Fruit fly (Drosophila melanogaster) whole organism, embryonic: ENCODE data around the gene CG15186.

Experiments used
- Bdp1 ChIP-seq: fragments of 200-800 bp; sonication (Bioruptor generic); optimal IDR thresholded peaks from 3 replicates; lab custom pipeline; 2016; ENCODE audit warnings: missing biosample characterization, missing genetic modification characterization
- CG10543 ChIP-seq: fragments of 200-800 bp; sonication (Bioruptor generic); optimal IDR thresholded peaks from 3 replicates; lab custom pipeline; 2017; ENCODE audit warnings: missing biosample characterization, mild to moderate bottlenecking, missing genetic modification characterization, moderate library complexity
- CG11560 ChIP-seq: fragments of 200-800 bp; sonication (Bioruptor generic); IDR thresholded peaks from 3 replicates; pipeline ENCODE4 v1.3.6; 2022; ENCODE audit warnings: missing biosample characterization, missing genetic modification characterization
- CG16813 ChIP-seq: fragments of 200-800 bp; sonication (Bioruptor generic); IDR thresholded peaks from 3 replicates; pipeline ENCODE4 v1.3.6; 2022; ENCODE audit warnings: missing biosample characterization, missing genetic modification characterization; ENCODE audit not compliant: partially characterized antibody
- CG17829 ChIP-seq: fragments of 200-800 bp; optimal IDR thresholded peaks from 2 replicates; lab custom pipeline; 2019; ENCODE audit warnings: missing biosample characterization, mild to moderate bottlenecking, missing genetic modification characterization, moderate library complexity
- CG18599 ChIP-seq: fragments of 200-800 bp; sonication (Bioruptor generic); optimal IDR thresholded peaks from 3 replicates; lab custom pipeline; 2017; ENCODE audit warnings: missing biosample characterization, missing genetic modification characterization, mild to moderate bottlenecking, moderate library complexity, missing genetic modification reagents
- CG30020 ChIP-seq: fragments of 200-800 bp; optimal IDR thresholded peaks from 2 replicates; lab custom pipeline; 2019; ENCODE audit warnings: missing biosample characterization, mild to moderate bottlenecking, missing genetic modification characterization, moderate library complexity
- CG3407 ChIP-seq: fragments of 200-800 bp; sonication (Bioruptor generic); optimal IDR thresholded peaks from 2 replicates; lab custom pipeline; 2018; ENCODE audit warnings: missing biosample characterization, mild to moderate bottlenecking, missing genetic modification characterization
- CG4424 ChIP-seq: fragments of 200-800 bp; sonication (Bioruptor generic); optimal IDR thresholded peaks from 3 replicates; lab custom pipeline; 2016; ENCODE audit warnings: missing biosample characterization, missing genetic modification characterization
- CG6689 ChIP-seq: fragments of 200-800 bp; sonication (Bioruptor generic); IDR thresholded peaks from 2 replicates; pipeline ENCODE4 v1.3.6; 2022; ENCODE audit warnings: missing biosample characterization, missing genetic modification characterization
- CG6765 ChIP-seq: fragments of 200-800 bp; sonication (Bioruptor generic); optimal IDR thresholded peaks from 3 replicates; lab custom pipeline; 2017; ENCODE audit warnings: missing biosample characterization, mild to moderate bottlenecking, missing genetic modification characterization
- CG6791 ChIP-seq: fragments of 200-800 bp; sonication (Bioruptor generic); IDR thresholded peaks from 3 replicates; pipeline ENCODE4 v1.3.6; 2022; ENCODE audit warnings: missing biosample characterization, missing genetic modification characterization; ENCODE audit not compliant: partially characterized antibody
- CG8089 ChIP-seq: fragments of 200-800 bp; sonication (Bioruptor generic); optimal IDR thresholded peaks from 3 replicates; lab custom pipeline; 2016; ENCODE audit warnings: missing biosample characterization, missing genetic modification characterization
- CG8388 ChIP-seq: fragments of 200-800 bp; sonication (Bioruptor generic); optimal IDR thresholded peaks from 2 replicates; lab custom pipeline; 2019; ENCODE audit warnings: missing biosample characterization, mild to moderate bottlenecking, missing genetic modification characterization, moderate library complexity
- CG9817 ChIP-seq: fragments of 200-800 bp; sonication (Bioruptor generic); optimal IDR thresholded peaks from 2 replicates; lab custom pipeline; 2018; ENCODE audit warnings: missing biosample characterization, mild to moderate bottlenecking, missing genetic modification characterization, moderate library complexity
- Dll ChIP-seq: fragments of 200-800 bp; sonication (Bioruptor generic); IDR thresholded peaks from 4 replicates; pipeline ENCODE4 v1.3.6; 2022; ENCODE audit warnings: missing biosample characterization, missing genetic modification characterization; ENCODE audit not compliant: partially characterized antibody
- Doc3 ChIP-seq: fragments of 200-800 bp; sonication (Bioruptor generic); IDR thresholded peaks from 3 replicates; pipeline ENCODE4 v1.3.6; 2022; ENCODE audit warnings: missing biosample characterization, missing genetic modification characterization; ENCODE audit not compliant: partially characterized antibody
- E2f1 ChIP-seq: fragments of 200-800 bp; sonication (Bioruptor generic); IDR thresholded peaks from 2 replicates; pipeline ENCODE4 v1.3.6; 2022; ENCODE audit warnings: missing biosample characterization, missing genetic modification characterization
- Ets97D ChIP-seq: fragments of 200-800 bp; sonication (Bioruptor generic); optimal IDR thresholded peaks from 3 replicates; lab custom pipeline; 2016; ENCODE audit warnings: missing biosample characterization, missing genetic modification characterization
- Fer3 ChIP-seq: fragments of 200-800 bp; sonication (Bioruptor generic); optimal IDR thresholded peaks from 2 replicates; lab custom pipeline; 2018; ENCODE audit warnings: missing biosample characterization, mild to moderate bottlenecking, missing genetic modification characterization, moderate library complexity
- HmgZ ChIP-seq: fragments of 200-800 bp; sonication (Bioruptor generic); optimal IDR thresholded peaks from 2 replicates; lab custom pipeline; 2018; ENCODE audit warnings: missing biosample characterization, mild to moderate bottlenecking, missing genetic modification characterization
- Hr3 ChIP-seq: fragments of 200-800 bp; sonication (Bioruptor generic); optimal IDR thresholded peaks from 3 replicates; lab custom pipeline; 2016; ENCODE audit warnings: missing biosample characterization, missing genetic modification characterization
- Myb ChIP-seq: fragments of 200-800 bp; sonication (Bioruptor generic); optimal IDR thresholded peaks from 2 replicates; lab custom pipeline; 2016; ENCODE audit warnings: missing biosample characterization, missing genetic modification characterization
- NC2β ChIP-seq: fragments of 200-800 bp; sonication (Bioruptor generic); optimal IDR thresholded peaks from 2 replicates; lab custom pipeline; 2016; ENCODE audit warnings: missing biosample characterization, missing genetic modification characterization
- Nf-YA ChIP-seq: fragments of 200-800 bp; sonication (Bioruptor generic); IDR thresholded peaks from 2 replicates; pipeline ENCODE4 v1.3.6; 2022; ENCODE audit warnings: missing biosample characterization, missing genetic modification characterization
- NfI ChIP-seq: fragments of 200-800 bp; sonication (Bioruptor generic); optimal IDR thresholded peaks from 3 replicates; lab custom pipeline; 2018; ENCODE audit warnings: missing biosample characterization, mild to moderate bottlenecking, missing genetic modification characterization, moderate library complexity
- Pdp1 ChIP-seq, 2 experiments: fragments of 200-800 bp; sonication (Bioruptor generic); optimal IDR thresholded peaks; 3 replicates each; lab custom pipeline; 2016; ENCODE audit warnings: missing biosample characterization in 2 of 2, missing genetic modification characterization in 2 of 2, mild to moderate bottlenecking in 1 of 2, moderate library complexity in 1 of 2
- Ptx1 ChIP-seq: fragments of 200-800 bp; sonication (Bioruptor generic); IDR thresholded peaks from 2 replicates; pipeline ENCODE4 v1.3.6; 2022; ENCODE audit warnings: missing biosample characterization, missing genetic modification characterization
- Rfx ChIP-seq: fragments of 200-800 bp; sonication (Bioruptor generic); IDR thresholded peaks from 2 replicates; pipeline ENCODE4 v1.3.6; 2022; ENCODE audit warnings: missing biosample characterization, missing genetic modification characterization
- amos ChIP-seq: fragments of 200-800 bp; sonication (Bioruptor generic); IDR thresholded peaks from 2 replicates; pipeline ENCODE4 v1.3.6; 2022; ENCODE audit warnings: missing biosample characterization, missing genetic modification characterization; ENCODE audit not compliant: partially characterized antibody
- ara ChIP-seq: fragments of 200-800 bp; sonication (Bioruptor generic); IDR thresholded peaks from 2 replicates; pipeline ENCODE4 v1.3.6; 2022; ENCODE audit warnings: missing biosample characterization, missing genetic modification characterization
- dimm ChIP-seq: fragments of 200-800 bp; sonication (Bioruptor generic); IDR thresholded peaks from 2 replicates; pipeline ENCODE4 v1.3.6; 2022; ENCODE audit warnings: missing biosample characterization, missing genetic modification characterization
- fd96Cb ChIP-seq: fragments of 200-800 bp; sonication (Bioruptor generic); optimal IDR thresholded peaks from 2 replicates; lab custom pipeline; 2018; ENCODE audit warnings: missing biosample characterization, mild to moderate bottlenecking, missing genetic modification characterization, moderate library complexity
- ftz-f1 ChIP-seq: fragments of 200-800 bp; sonication (Bioruptor generic); optimal IDR thresholded peaks from 2 replicates; lab custom pipeline; 2016; ENCODE audit warnings: missing biosample characterization, missing genetic modification characterization
- gsb-n ChIP-seq: fragments of 200-800 bp; sonication (Bioruptor generic); optimal IDR thresholded peaks from 3 replicates; lab custom pipeline; 2018; ENCODE audit warnings: missing biosample characterization, mild to moderate bottlenecking, missing genetic modification characterization
- hbn ChIP-seq: fragments of 200-800 bp; sonication (Bioruptor generic); IDR thresholded peaks from 2 replicates; pipeline ENCODE4 v1.3.6; 2022; ENCODE audit warnings: missing biosample characterization, missing genetic modification characterization; ENCODE audit not compliant: partially characterized antibody
- hth ChIP-seq: fragments of >200 bp; optimal IDR thresholded peaks from 2 replicates; lab custom pipeline; 2017; ENCODE audit warnings: inconsistent platforms
- inv ChIP-seq: fragments of 200-800 bp; sonication (Bioruptor generic); IDR thresholded peaks from 2 replicates; pipeline ENCODE4 v1.3.6; 2022; ENCODE audit warnings: missing biosample characterization, missing genetic modification characterization; ENCODE audit not compliant: partially characterized antibody
- kah ChIP-seq: fragments of 200-800 bp; sonication (Bioruptor generic); optimal IDR thresholded peaks from 2 replicates; lab custom pipeline; 2018; ENCODE audit warnings: missing biosample characterization, mild to moderate bottlenecking, missing genetic modification characterization
- nau ChIP-seq: fragments of 200-800 bp; sonication (Bioruptor generic); optimal IDR thresholded peaks from 3 replicates; lab custom pipeline; 2017; ENCODE audit warnings: missing biosample characterization, mild to moderate bottlenecking, missing genetic modification characterization, missing genetic modification reagents
- nmo ChIP-seq: fragments of 200-800 bp; sonication (Bioruptor generic); optimal IDR thresholded peaks from 2 replicates; lab custom pipeline; 2018; ENCODE audit warnings: missing biosample characterization, mild to moderate bottlenecking, missing genetic modification characterization, moderate library complexity
- prd ChIP-seq, 3 experiments: fragments of >200 bp in 2 of 3; fragments of 200-800 bp in 1 of 3; sonication (Bioruptor generic) in 1 of 3; optimal IDR thresholded peaks in 2 of 3; IDR thresholded peaks in 1 of 3; 2 replicates in 2 of 3; 3 replicates in 1 of 3; pipeline versions ENCODE4 v1.3.6 to Lab custom; 2017 to 2022; ENCODE audit warnings: missing biosample characterization in 1 of 3, missing genetic modification characterization in 1 of 3
- ranshi ChIP-seq: fragments of 200-800 bp; sonication (Bioruptor generic); IDR thresholded peaks from 2 replicates; pipeline ENCODE4 v1.3.6; 2022; ENCODE audit warnings: missing biosample characterization, missing genetic modification characterization
- run ChIP-seq: fragments of 200-800 bp; sonication (Bioruptor generic); optimal IDR thresholded peaks from 3 replicates; lab custom pipeline; 2018; ENCODE audit warnings: missing biosample characterization, mild to moderate bottlenecking, missing genetic modification characterization
- sim ChIP-seq: fragments of 200-800 bp; sonication (Bioruptor generic); IDR thresholded peaks from 2 replicates; pipeline ENCODE4 v1.3.6; 2022; ENCODE audit warnings: missing biosample characterization, missing genetic modification characterization
- vvl ChIP-seq: fragments of 200-800 bp; sonication (Bioruptor generic); IDR thresholded peaks from 2 replicates; pipeline ENCODE4 v1.3.6; 2022; ENCODE audit warnings: missing biosample characterization, missing genetic modification characterization

Gene CG15186

DNA sequence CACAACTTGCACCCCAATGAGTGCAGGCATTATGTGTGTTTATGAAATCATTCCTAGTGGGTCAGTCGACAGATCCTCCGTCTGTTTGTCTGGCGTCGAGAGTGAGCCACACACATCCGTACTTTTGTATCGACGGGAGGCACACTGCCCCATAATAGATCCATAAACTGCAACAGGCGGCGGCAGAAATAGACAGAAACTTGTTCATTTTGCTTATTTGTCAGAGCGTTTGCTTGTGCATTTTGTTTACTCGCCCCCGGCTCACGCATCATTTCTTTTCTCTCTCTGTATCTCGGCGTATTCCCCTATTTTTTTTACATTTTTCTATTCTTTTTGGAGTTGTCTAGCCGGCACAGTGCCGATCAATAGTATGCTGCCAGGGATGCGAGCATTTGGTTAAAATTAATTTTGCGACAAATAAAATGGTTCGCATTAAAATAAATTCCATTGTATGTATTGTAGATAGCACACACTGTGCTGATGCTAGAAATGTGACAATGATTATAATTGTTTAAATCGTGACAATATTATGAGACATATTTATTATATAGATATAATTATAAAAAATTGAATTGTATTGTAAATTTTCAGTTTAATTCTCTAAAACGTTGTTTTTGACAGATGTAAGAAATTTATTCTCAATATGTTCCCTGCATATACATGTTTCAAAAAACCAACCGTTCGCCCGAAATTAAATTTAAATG, 3.8 kb downstream of the CG15186 start (continued):
- TF ChIP-seq hbn (GFP tag; lab: Robert Waterston, UW): no peak
- no peak for TF ChIP-seq gsb-n (tag; lab: Kevin White, UChicago)
- no peak for TF ChIP-seq NC2β (GFP tag; lab: Kevin White, UChicago)
- TF ChIP-seq kah: peak; percentile 65
- TF ChIP-seq fd96Cb (tag; lab: Kevin White, UChicago): peak; percentile 13
- TF ChIP-seq Hr3: no peak
- TF ChIP-seq CG30020: no peak

DNA sequence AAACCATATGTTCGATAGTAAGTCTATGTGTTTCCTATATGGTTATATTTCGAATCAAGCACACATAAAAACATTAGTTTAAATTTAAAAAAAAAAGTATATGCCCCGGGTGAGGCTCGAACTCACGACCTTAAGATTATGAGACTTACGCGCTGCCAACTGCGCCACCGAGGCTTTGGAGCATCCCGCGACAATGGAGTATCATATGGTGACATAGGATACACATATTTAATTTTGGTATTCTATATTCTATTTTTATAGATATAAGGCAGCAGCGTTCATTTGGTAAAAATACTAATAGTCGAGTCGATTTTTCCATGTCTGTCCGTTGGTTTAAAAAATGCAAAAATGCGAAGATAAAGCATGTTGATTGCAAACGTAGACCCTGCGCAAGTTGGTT, 17.8 kb downstream of the CG15186 start:
- TF ChIP-seq Pdp1 (GFP tag; optimal IDR thresholded peaks at IDR 0.05; lab: Kevin White, UChicago) (no peak), Bdp1 (peak; percentile 82), CG6791 (GFP tag; lab: Robert Waterston, UW) (peak; percentile 76), CG9817 (no peak), HmgZ (tag; lab: Kevin White, UChicago) (no peak), amos (GFP tag; lab: Robert Waterston, UW) (peak; percentile 52; the same call in 1 of the 2 replicates), CG16813 (0 out of 3 replicates have a peak, but pooled peaks have one; percentile 35)

DNA sequence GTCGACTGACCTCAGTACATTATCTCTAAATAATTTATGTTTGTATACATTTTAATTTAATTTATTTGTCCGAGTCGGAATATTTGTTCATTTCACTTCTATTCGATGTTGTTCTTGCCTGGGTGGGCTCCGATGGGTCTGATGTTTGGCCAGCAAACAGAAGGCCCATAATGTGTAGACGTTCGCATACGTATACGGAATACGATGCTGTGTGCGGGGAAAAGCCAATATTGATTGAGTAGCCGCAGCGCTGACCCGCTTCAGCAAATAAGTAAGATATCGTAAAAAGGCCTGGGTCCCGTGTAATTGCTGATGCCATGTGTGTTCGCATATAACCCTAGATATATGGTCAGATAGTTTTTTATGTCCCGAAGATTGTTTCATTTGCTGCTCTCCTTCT, 26.3 kb downstream of the CG15186 start:
- TF ChIP-seq CG8089 (peak; percentile 48), nau (GFP tag; lab: Kevin White, UChicago) (peak; percentile 13), CG11560 (tag; lab: Robert Waterston, UW) (no peak), CG6689 (GFP tag; lab: Robert Waterston, UW) (no peak), inv (GFP tag; lab: Robert Waterston, UW) (no peak), Doc3 (GFP tag; lab: Robert Waterston, UW) (no peak), vvl (GFP tag; lab: Robert Waterston, UW) (no peak; the same call in 1 of the 2 replicates), CG3407 (GFP tag; lab: Kevin White, UChicago) (peak; percentile 83), CG8388 (GFP tag; lab: Kevin White, UChicago) (peak; percentile 25), ara (GFP tag; lab: Robert Waterston, UW) (peak; percentile 35; the same call in 1 of the 2 replicates), CG18599 (GFP tag; lab: Kevin White, UChicago) (peak; percentile 38), CG10543 (GFP tag; lab: Kevin White, UChicago) (no peak), CG6765 (GFP tag; lab: Kevin White, UChicago) (peak; percentile 20), NfI (GFP tag; lab: Kevin White, UChicago) (no peak), Dll (GFP tag; lab: Robert Waterston, UW) (no peak), ranshi (GFP tag; lab: Robert Waterston, UW) (no peak), run (tag; lab: Kevin White, UChicago) (no peak), Rfx (no peak), hth (lab: Kevin White, UChicago) (no peak), CG4424 (GFP tag; lab: Kevin White, UChicago) (peak; percentile 46), prd (optimal IDR thresholded peaks at IDR 0.05; lab: Kevin White, UChicago) (no peak), prd (GFP tag; IDR thresholded peaks at IDR 0.05; lab: Robert Waterston, UW) (peak; percentile 46; the same call in 1 of the 3 replicates), E2f1 (GFP tag; lab: Robert Waterston, UW) (no peak), Ets97D (GFP tag; lab: Kevin White, UChicago) (no peak), Nf-YA (GFP tag; lab: Robert Waterston, UW) (0 out of 2 replicates have a peak, but pooled peaks have one; percentile 34), sim (peak; percentile 8; the same call in 1 of the 2 replicates), dimm (GFP tag; lab: Robert Waterston, UW) (no peak), CG17829 (tag; lab: Kevin White, UChicago) (no peak), ftz-f1 (no peak), Fer3 (tag; lab: Kevin White, UChicago) (no peak), Myb (GFP tag; lab: Kevin White, UChicago) (no peak), nmo (peak; percentile 31), Ptx1 (GFP tag; lab: Robert Waterston, UW) (no peak)
